Worm (Caenorhabditis elegans): ENCODE measurements around the gene msp-79.

msp-79 gene

DNA sequence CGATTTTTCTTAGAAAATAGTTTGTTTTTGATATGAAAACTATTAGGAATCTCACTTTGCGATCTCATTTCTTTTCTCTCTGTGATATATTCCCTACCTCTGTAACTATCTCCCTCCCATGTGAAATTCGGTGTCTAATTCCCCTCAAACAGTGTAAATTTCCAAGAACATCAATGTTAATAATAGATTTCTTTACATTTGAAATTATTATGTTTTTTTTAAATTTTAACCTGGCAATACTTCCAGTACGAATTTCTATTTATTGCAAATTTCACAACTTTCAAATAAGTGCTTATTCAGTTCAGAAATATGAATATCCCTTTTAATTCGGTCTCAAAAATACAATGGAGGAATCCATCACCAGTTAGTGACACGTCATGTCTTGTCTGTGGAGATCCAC, 38.6 kb downstream of the msp-79 start, which contains the start of gene nhr-100:
Gene nhr-100 (plus strand): TSS at position 301 of the 400 bp plus-strand sequence.
- TF ChIP-seq ref-1 (GFP tag; conservative IDR thresholded peaks at IDR 0.05) = no peak
- no peak for TF ChIP-seq med-1 (GFP tag; optimal IDR thresholded peaks at IDR 0.05; ENCODE audit: insufficient read depth)
- no peak for TF ChIP-seq ztf-23 (GFP tag; IDR thresholded peaks at IDR 0.05)
- no peak for TF ChIP-seq klf-2 (GFP tag; conservative IDR thresholded peaks at IDR 0.05)
- no peak for TF ChIP-seq T22C8.4 (GFP tag; IDR thresholded peaks at IDR 0.05)
- TF ChIP-seq tab-1 (GFP tag; IDR thresholded peaks at IDR 0.05) = no peak
- no peak for TF ChIP-seq flt-1 (GFP tag; IDR thresholded peaks at IDR 0.05)
- TF ChIP-seq ztf-29 (GFP tag; IDR thresholded peaks at IDR 0.05) = no peak
- no peak for TF ChIP-seq cog-1 (tag; optimal IDR thresholded peaks at IDR 0.05)

DNA sequence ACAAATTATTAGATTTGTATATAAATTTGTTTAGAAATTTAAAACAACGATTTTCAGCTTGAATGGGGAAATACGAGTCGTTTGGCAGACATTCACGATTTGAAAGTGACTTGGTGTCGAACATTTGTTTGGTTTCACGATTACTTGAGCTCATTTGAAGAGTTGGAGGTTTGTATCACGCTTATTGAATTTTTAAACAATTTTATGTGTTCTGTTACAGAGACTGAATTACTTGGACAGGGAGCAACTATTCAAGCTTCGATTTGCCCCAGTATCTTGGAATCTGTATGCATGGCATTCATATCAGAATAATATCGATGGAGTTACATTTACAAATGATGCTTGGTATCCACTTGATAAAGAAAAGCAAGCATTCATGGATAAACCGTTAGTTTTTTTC, 39.7 kb downstream of the msp-79 start:
- TF ChIP-seq flt-1 (GFP tag; IDR thresholded peaks at IDR 0.05) = no peak
- no peak for TF ChIP-seq klf-2 (GFP tag; conservative IDR thresholded peaks at IDR 0.05)
- TF ChIP-seq ref-1 (GFP tag; conservative IDR thresholded peaks at IDR 0.05) = no peak
- TF ChIP-seq cog-1 (tag; optimal IDR thresholded peaks at IDR 0.05) = no peak
- TF ChIP-seq med-1 (GFP tag; optimal IDR thresholded peaks at IDR 0.05; ENCODE audit: insufficient read depth) = no peak
- TF ChIP-seq tab-1 (GFP tag; IDR thresholded peaks at IDR 0.05) = no peak
- no peak for TF ChIP-seq ztf-23 (GFP tag; IDR thresholded peaks at IDR 0.05)

- TF ChIP-seq cog-1 (tag; optimal IDR thresholded peaks at IDR 0.05) (no peak), tab-1 (GFP tag; IDR thresholded peaks at IDR 0.05) (no peak), ztf-29 (GFP tag; IDR thresholded peaks at IDR 0.05) (no peak), T22C8.4 (GFP tag; IDR thresholded peaks at IDR 0.05) (no peak), ztf-23 (GFP tag; IDR thresholded peaks at IDR 0.05) (no peak), ref-1 (GFP tag; conservative IDR thresholded peaks at IDR 0.05) (no peak), klf-2 (GFP tag; conservative IDR thresholded peaks at IDR 0.05) (no peak), flt-1 (GFP tag; IDR thresholded peaks at IDR 0.05) (no peak), med-1 (GFP tag; optimal IDR thresholded peaks at IDR 0.05; ENCODE audit: insufficient read depth) (no peak)
Measured at ce11 chrIV:9725468-9725985, 41.4 kb downstream of the msp-79 start.

DNA sequence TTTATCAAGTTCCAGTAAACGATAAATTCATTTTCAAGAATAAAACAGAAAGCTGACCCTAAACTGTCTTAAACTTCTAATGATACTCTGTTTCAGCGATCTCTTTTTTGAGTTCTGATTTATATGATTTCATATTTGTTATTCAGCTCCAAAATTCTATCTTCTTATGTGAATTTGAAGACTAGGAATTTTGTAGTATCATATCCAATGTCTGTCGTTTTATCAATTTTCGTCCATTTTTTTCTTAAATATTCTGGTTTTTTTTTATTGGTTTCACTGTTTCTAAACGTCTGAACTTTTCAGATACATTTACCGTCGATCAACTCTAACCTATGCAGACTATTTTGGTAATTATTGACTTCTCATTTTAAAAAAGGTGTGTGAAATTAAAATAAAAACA, 42.0 kb downstream of the msp-79 start, which contains the start of the genes nhr-138 and C28D4.18:
Gene nhr-138 (plus strand): TSS at position 304 of the 400 bp plus-strand sequence.
Gene C28D4.18 (plus strand): TSS at position 333 of the 400 bp plus-strand sequence.
- TF ChIP-seq flt-1 (GFP tag; IDR thresholded peaks at IDR 0.05) (no peak), T22C8.4 (GFP tag; IDR thresholded peaks at IDR 0.05) (no peak)

DNA sequence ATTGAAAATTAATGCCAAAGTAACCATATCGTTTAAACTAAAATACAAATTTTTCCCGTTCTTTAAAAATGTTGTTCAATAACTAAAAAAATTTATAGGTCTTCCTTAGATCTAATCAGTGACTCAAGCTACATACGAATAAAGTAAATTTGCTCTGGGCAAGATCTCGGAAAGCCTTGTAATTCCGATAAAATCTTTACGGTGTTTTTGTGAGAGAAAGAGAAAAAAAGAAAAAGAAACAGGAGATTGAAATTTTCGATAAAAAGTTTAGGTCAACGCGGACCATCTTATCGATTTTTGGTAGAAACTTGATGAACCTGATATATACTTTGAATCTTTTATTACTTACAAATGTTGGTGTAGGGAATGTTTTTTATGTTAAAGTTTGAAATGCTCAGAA, 43.8 kb downstream of the msp-79 start:
- no peak for TF ChIP-seq ref-1 (GFP tag; conservative IDR thresholded peaks at IDR 0.05)
- TF ChIP-seq cog-1 (tag; optimal IDR thresholded peaks at IDR 0.05) = no peak
- TF ChIP-seq tab-1 (GFP tag; IDR thresholded peaks at IDR 0.05) = no peak
- TF ChIP-seq T22C8.4 (GFP tag; IDR thresholded peaks at IDR 0.05) = no peak
- no peak for TF ChIP-seq med-1 (GFP tag; optimal IDR thresholded peaks at IDR 0.05; ENCODE audit: insufficient read depth)
- no peak for TF ChIP-seq ztf-23 (GFP tag; IDR thresholded peaks at IDR 0.05)
- TF ChIP-seq flt-1 (GFP tag; IDR thresholded peaks at IDR 0.05) = no peak

ce11 chrIV:9718396-9718795, 48.6 kb downstream of the msp-79 start:
- TF ChIP-seq cog-1 (tag; optimal IDR thresholded peaks at IDR 0.05) = peak; percentile 9
- no peak for TF ChIP-seq flt-1 (GFP tag; IDR thresholded peaks at IDR 0.05)

ce11 chrIV:9717844-9718243, 49.1 kb downstream of the msp-79 start:
- TF ChIP-seq tab-1 (GFP tag; IDR thresholded peaks at IDR 0.05) (no peak), ztf-29 (GFP tag; IDR thresholded peaks at IDR 0.05) (no peak), flt-1 (GFP tag; IDR thresholded peaks at IDR 0.05) (no peak), cog-1 (tag; optimal IDR thresholded peaks at IDR 0.05) (no peak), klf-2 (GFP tag; conservative IDR thresholded peaks at IDR 0.05) (no peak), T22C8.4 (GFP tag; IDR thresholded peaks at IDR 0.05) (no peak), med-1 (GFP tag; optimal IDR thresholded peaks at IDR 0.05; ENCODE audit: insufficient read depth) (no peak)
